Fruit fly (Drosophila melanogaster): ENCODE measurements around the gene lute.

lute gene

dm6 chr3R:17413601-17414000 lies 33.9 kb downstream of the lute start, which contains the start of gene CG42822:
CG42822 (plus strand) TSS chr3R:17413901.
- TF ChIP-seq ttk (optimal IDR thresholded peaks at IDR 0.05) (no peak), Sin3A (optimal IDR thresholded peaks at IDR 0.05) (no peak), h (optimal IDR thresholded peaks at IDR 0.05) (no peak), Myc (optimal IDR thresholded peaks at IDR 0.05) (no peak), insv (optimal IDR thresholded peaks at IDR 0.05) (no peak), psq (optimal IDR thresholded peaks at IDR 0.05) (no peak)

dm6 chr3R:17415439-17415838 lies 35.7 kb downstream of the lute start, which contains the start of gene CG5866:
CG5866 (plus strand) TSS chr3R:17415739.
- TF ChIP-seq ttk (optimal IDR thresholded peaks at IDR 0.05) = no peak

dm6 chr3R:17417167-17417566 lies 37.4 kb downstream of the lute start, which contains the start of gene CG33333:
CG33333 (plus strand) TSS chr3R:17417467.
- TF ChIP-seq Myc (optimal IDR thresholded peaks at IDR 0.05) (no peak), Sin3A (optimal IDR thresholded peaks at IDR 0.05) (no peak), ttk (optimal IDR thresholded peaks at IDR 0.05) (no peak), insv (optimal IDR thresholded peaks at IDR 0.05) (no peak), h (optimal IDR thresholded peaks at IDR 0.05) (no peak), psq (optimal IDR thresholded peaks at IDR 0.05) (no peak)

- TF ChIP-seq insv (optimal IDR thresholded peaks at IDR 0.05) (no peak), Sin3A (optimal IDR thresholded peaks at IDR 0.05) (no peak), ttk (optimal IDR thresholded peaks at IDR 0.05) (no peak), Myc (optimal IDR thresholded peaks at IDR 0.05) (no peak), psq (optimal IDR thresholded peaks at IDR 0.05) (no peak)
Observed at dm6 chr3R:17418459-17418858, 38.7 kb downstream of the lute start, which contains the start of gene CG42834. CG42834 (plus strand) TSS chr3R:17418759.

dm6 chr3R:17420338-17420737 lies 40.6 kb downstream of the lute start, which contains the start of gene CG42835:
CG42835 (plus strand) TSS chr3R:17420638.
- TF ChIP-seq ttk (optimal IDR thresholded peaks at IDR 0.05) (no peak), h (optimal IDR thresholded peaks at IDR 0.05) (no peak), insv (optimal IDR thresholded peaks at IDR 0.05) (no peak), Myc (optimal IDR thresholded peaks at IDR 0.05) (no peak), Sin3A (optimal IDR thresholded peaks at IDR 0.05) (no peak), psq (optimal IDR thresholded peaks at IDR 0.05) (no peak)

dm6 chr3R:17422102-17422501 lies 42.4 kb downstream of the lute start, which contains the start of gene CG14332:
CG14332 (minus strand) TSS chr3R:17422202.
- no peak for TF ChIP-seq Sin3A (optimal IDR thresholded peaks at IDR 0.05)
- TF ChIP-seq ttk (optimal IDR thresholded peaks at IDR 0.05) = no peak
- TF ChIP-seq h (optimal IDR thresholded peaks at IDR 0.05) = no peak
- no peak for TF ChIP-seq insv (optimal IDR thresholded peaks at IDR 0.05)
- no peak for TF ChIP-seq Myc (optimal IDR thresholded peaks at IDR 0.05)
- no peak for TF ChIP-seq psq (optimal IDR thresholded peaks at IDR 0.05)

- no peak for TF ChIP-seq ttk (optimal IDR thresholded peaks at IDR 0.05)
- TF ChIP-seq h (optimal IDR thresholded peaks at IDR 0.05) = no peak
- no peak for TF ChIP-seq Sin3A (optimal IDR thresholded peaks at IDR 0.05)
- no peak for TF ChIP-seq insv (optimal IDR thresholded peaks at IDR 0.05)
- no peak for TF ChIP-seq psq (optimal IDR thresholded peaks at IDR 0.05)
- TF ChIP-seq Myc (optimal IDR thresholded peaks at IDR 0.05) = no peak
Observed at dm6 chr3R:17425417-17425915, 45.7 kb downstream of the lute start, which contains the start of gene cysu. cysu (plus strand) TSS chr3R:17425768.

dm6 chr3R:17426265-17426664 lies 46.5 kb downstream of the lute start:
- TF ChIP-seq ttk (optimal IDR thresholded peaks at IDR 0.05) (no peak), h (optimal IDR thresholded peaks at IDR 0.05) (no peak), psq (optimal IDR thresholded peaks at IDR 0.05) (no peak), Sin3A (optimal IDR thresholded peaks at IDR 0.05) (no peak), Myc (optimal IDR thresholded peaks at IDR 0.05) (no peak), insv (optimal IDR thresholded peaks at IDR 0.05) (no peak)

dm6 chr3R:17430481-17430880 lies 50.7 kb downstream of the lute start:
- TF ChIP-seq h (optimal IDR thresholded peaks at IDR 0.05) = no peak
- no peak for TF ChIP-seq Myc (optimal IDR thresholded peaks at IDR 0.05)
- TF ChIP-seq psq (optimal IDR thresholded peaks at IDR 0.05) = no peak
- TF ChIP-seq ttk (optimal IDR thresholded peaks at IDR 0.05) = no peak
- TF ChIP-seq insv (optimal IDR thresholded peaks at IDR 0.05) = no peak
- no peak for TF ChIP-seq Sin3A (optimal IDR thresholded peaks at IDR 0.05)

dm6 chr3R:17433117-17433516 lies 53.4 kb downstream of the lute start:
- TF ChIP-seq ttk (optimal IDR thresholded peaks at IDR 0.05) (no peak), insv (optimal IDR thresholded peaks at IDR 0.05) (no peak), Myc (optimal IDR thresholded peaks at IDR 0.05) (no peak), h (optimal IDR thresholded peaks at IDR 0.05) (no peak), Sin3A (optimal IDR thresholded peaks at IDR 0.05) (no peak), psq (optimal IDR thresholded peaks at IDR 0.05) (no peak)

dm6 chr3R:17434330-17434729 lies 54.6 kb downstream of the lute start, which contains the start of gene CG44090:
CG44090 (minus strand) TSS chr3R:17434430.
- no peak for TF ChIP-seq insv (optimal IDR thresholded peaks at IDR 0.05)
- TF ChIP-seq Sin3A (optimal IDR thresholded peaks at IDR 0.05) = no peak
- no peak for TF ChIP-seq h (optimal IDR thresholded peaks at IDR 0.05)
- no peak for TF ChIP-seq ttk (optimal IDR thresholded peaks at IDR 0.05)
- TF ChIP-seq Myc (optimal IDR thresholded peaks at IDR 0.05) = no peak
- no peak for TF ChIP-seq psq (optimal IDR thresholded peaks at IDR 0.05)

Data from Kc167 (cell line).